Worm (Caenorhabditis elegans) whole organism, midembryonic: ENCODE measurements around the gene ccpp-6.

ENCODE experiments used
- T22C8.4 ChIP-seq: fragments of 200-800 bp; sonication (Bioruptor generic); IDR thresholded peaks from 2 replicates; pipeline ENCODE4 v1.3.6; 2022; ENCODE audit warnings: missing genetic modification characterization, missing compliant biosample characterization
- cog-1 ChIP-seq: sonication (generic microtip); optimal IDR thresholded peaks from 2 replicates; lab custom pipeline; 2016; ENCODE audit warnings: missing genetic modification characterization, missing compliant biosample characterization
- flt-1 ChIP-seq: fragments of 200-800 bp; sonication (Bioruptor generic); IDR thresholded peaks from 2 replicates; pipeline ENCODE4 v1.3.6; 2022; ENCODE audit warnings: missing genetic modification characterization, missing compliant biosample characterization
- med-1 ChIP-seq: sonication (generic microtip); optimal IDR thresholded peaks from 2 replicates; lab custom pipeline; 2017; ENCODE audit warnings: missing genetic modification characterization, mild to moderate bottlenecking, missing compliant biosample characterization, antibody characterized with exemption, missing genetic modification reagents; ENCODE audit not compliant: insufficient read depth
- tab-1 ChIP-seq: fragments of 200-800 bp; sonication (Bioruptor generic); IDR thresholded peaks from 2 replicates; pipeline ENCODE4 v1.3.6; 2022; ENCODE audit warnings: missing genetic modification characterization, missing compliant biosample characterization
- ztf-23 ChIP-seq: fragments of 200-800 bp; sonication (Bioruptor generic); IDR thresholded peaks from 2 replicates; pipeline ENCODE4 v1.3.6; 2022; ENCODE audit warnings: missing genetic modification reagents, missing genetic modification characterization, missing compliant biosample characterization
- ztf-29 ChIP-seq: fragments of 200-800 bp; sonication (Bioruptor generic); IDR thresholded peaks from 2 replicates; pipeline ENCODE4 v1.3.6; 2022; ENCODE audit warnings: missing genetic modification reagents, missing genetic modification characterization, missing compliant biosample characterization

DNA sequence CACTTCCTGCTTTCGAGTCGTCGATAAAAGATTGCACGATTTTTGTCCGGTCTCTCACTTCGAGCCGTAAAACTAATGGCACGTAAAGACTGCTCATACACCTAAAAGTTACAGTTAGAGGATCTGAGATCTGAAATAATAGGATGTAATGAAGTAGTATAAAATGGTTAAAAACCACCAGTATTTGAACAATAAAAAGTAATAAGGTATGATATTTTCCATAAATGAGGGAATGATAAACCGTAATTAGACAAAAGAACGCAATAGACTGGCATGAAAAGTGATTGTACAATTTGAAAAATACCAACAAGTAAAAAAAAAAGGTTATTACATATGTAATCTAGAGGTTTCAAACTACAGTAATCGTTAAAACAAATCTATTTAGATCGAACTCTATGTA, 6.0 kb upstream of the ccpp-6 start, which contains the start of gene brap-2:
- no peak for TF ChIP-seq T22C8.4 (GFP tag; lab: Robert Waterston, UW)
- TF ChIP-seq ztf-29 (GFP tag; lab: Robert Waterston, UW): no peak
- TF ChIP-seq flt-1: no peak
- TF ChIP-seq med-1: no peak
- TF ChIP-seq tab-1 (GFP tag; lab: Robert Waterston, UW): no peak
- TF ChIP-seq ztf-23: no peak
- TF ChIP-seq cog-1: no peak
